Worm (Caenorhabditis elegans): ENCODE results near the gene K01A2.4.

ce11 chrII:334828-335227 is 27.6 kb downstream of the K01A2.4 start:
- TF ChIP-seq flt-1 (GFP tag; IDR thresholded peaks at IDR 0.05) (no peak), klf-2 (GFP tag; conservative IDR thresholded peaks at IDR 0.05) (no peak), ztf-23 (GFP tag; IDR thresholded peaks at IDR 0.05) (no peak), cog-1 (tag; optimal IDR thresholded peaks at IDR 0.05) (no peak)
